Fruit fly (Drosophila melanogaster) whole organism, adult: Measurements from ENCODE around the gene Ids.

Source experiments
- CG11617 ChIP-seq: fragments of 200-800 bp; sonication (Bioruptor generic); optimal IDR thresholded peaks from 2 replicates; lab custom pipeline; 2017; ENCODE audit warnings: mild to moderate bottlenecking, missing biosample characterization, missing genetic modification reagents, missing genetic modification characterization
- CG12768 ChIP-seq: fragments of 200-800 bp; sonication (Bioruptor generic); optimal IDR thresholded peaks from 2 replicates; lab custom pipeline; 2017; ENCODE audit warnings: missing biosample characterization, missing genetic modification characterization, mild to moderate bottlenecking, moderate library complexity, missing genetic modification reagents
- CG1620 ChIP-seq: fragments of 200-800 bp; sonication (Bioruptor generic); optimal IDR thresholded peaks from 2 replicates; lab custom pipeline; 2016; ENCODE audit warnings: missing biosample characterization, missing genetic modification characterization
- CG5204 ChIP-seq: fragments of 200-800 bp; sonication (Bioruptor generic); optimal IDR thresholded peaks from 2 replicates; lab custom pipeline; 2016; ENCODE audit warnings: missing biosample characterization, missing genetic modification characterization
- CG7045 ChIP-seq: fragments of 200-800 bp; sonication (Bioruptor generic); optimal IDR thresholded peaks from 2 replicates; lab custom pipeline; 2017; ENCODE audit warnings: missing biosample characterization, mild to moderate bottlenecking, missing genetic modification characterization
- CG7101 ChIP-seq: fragments of 200-800 bp; sonication (Bioruptor generic); optimal IDR thresholded peaks from 2 replicates; lab custom pipeline; 2018; ENCODE audit warnings: missing biosample characterization, mild to moderate bottlenecking, missing genetic modification characterization, moderate library complexity
- Clk ChIP-seq: fragments of 200-800 bp; sonication (Bioruptor generic); optimal IDR thresholded peaks from 2 replicates; lab custom pipeline; 2017; ENCODE audit warnings: missing biosample characterization, missing genetic modification characterization
- Mnt ChIP-seq: fragments of 200-800 bp; sonication (Bioruptor generic); optimal IDR thresholded peaks from 2 replicates; lab custom pipeline; 2016; ENCODE audit warnings: missing biosample characterization, mild to moderate bottlenecking, missing genetic modification characterization
- bab1 ChIP-seq: fragments of 200-800 bp; sonication (Bioruptor generic); optimal IDR thresholded peaks from 3 replicates; lab custom pipeline; 2019; ENCODE audit warnings: missing biosample characterization, mild to moderate bottlenecking, missing genetic modification characterization, moderate library complexity
- kay ChIP-seq: fragments of 200-800 bp; sonication (Bioruptor generic); peaks from one replicate; lab custom pipeline; 2016; ENCODE audit warnings: missing biosample characterization, missing genetic modification characterization, borderline replicate concordance
- ovo ChIP-seq: fragments of 200-800 bp; sonication (Bioruptor generic); optimal IDR thresholded peaks from 2 replicates; lab custom pipeline; 2016; ENCODE audit warnings: missing biosample characterization, missing genetic modification characterization
- pad ChIP-seq: fragments of 200-800 bp; sonication (Bioruptor generic); optimal IDR thresholded peaks from 3 replicates; lab custom pipeline; 2017; ENCODE audit warnings: missing biosample characterization, missing genetic modification characterization, mild to moderate bottlenecking, moderate library complexity, missing genetic modification reagents
- tj ChIP-seq: fragments of 200-800 bp; sonication (Bioruptor generic); optimal IDR thresholded peaks from 3 replicates; lab custom pipeline; 2017; ENCODE audit warnings: missing biosample characterization, mild to moderate bottlenecking, missing genetic modification characterization, moderate library complexity
- toe ChIP-seq: fragments of 200-800 bp; sonication (Bioruptor generic); optimal IDR thresholded peaks from 2 replicates; lab custom pipeline; 2016; ENCODE audit warnings: missing biosample characterization, missing genetic modification characterization

- TF ChIP-seq tj (no peak), CG5204 (GFP tag; lab: Kevin White, UChicago) (no peak), pad (no peak), Clk (GFP tag; lab: Kevin White, UChicago) (no peak), Mnt (no peak), toe (no peak), bab1 (GFP tag; lab: Kevin White, UChicago) (no peak), ovo (GFP tag; lab: Kevin White, UChicago) (no peak), CG7045 (peak; percentile 1), CG12768 (GFP tag; lab: Kevin White, UChicago) (peak; percentile 13), CG7101 (tag; lab: Kevin White, UChicago) (no peak), CG1620 (GFP tag; lab: Kevin White, UChicago) (no peak), CG11617 (peak; percentile 13), kay (no peak)
Observed at dm6 chr3L:3348956-3349824, 28.9 kb upstream of the Ids start.
